ENCODE assay signal across 2 fruit fly cellular contexts in the genomic region with DNA sequence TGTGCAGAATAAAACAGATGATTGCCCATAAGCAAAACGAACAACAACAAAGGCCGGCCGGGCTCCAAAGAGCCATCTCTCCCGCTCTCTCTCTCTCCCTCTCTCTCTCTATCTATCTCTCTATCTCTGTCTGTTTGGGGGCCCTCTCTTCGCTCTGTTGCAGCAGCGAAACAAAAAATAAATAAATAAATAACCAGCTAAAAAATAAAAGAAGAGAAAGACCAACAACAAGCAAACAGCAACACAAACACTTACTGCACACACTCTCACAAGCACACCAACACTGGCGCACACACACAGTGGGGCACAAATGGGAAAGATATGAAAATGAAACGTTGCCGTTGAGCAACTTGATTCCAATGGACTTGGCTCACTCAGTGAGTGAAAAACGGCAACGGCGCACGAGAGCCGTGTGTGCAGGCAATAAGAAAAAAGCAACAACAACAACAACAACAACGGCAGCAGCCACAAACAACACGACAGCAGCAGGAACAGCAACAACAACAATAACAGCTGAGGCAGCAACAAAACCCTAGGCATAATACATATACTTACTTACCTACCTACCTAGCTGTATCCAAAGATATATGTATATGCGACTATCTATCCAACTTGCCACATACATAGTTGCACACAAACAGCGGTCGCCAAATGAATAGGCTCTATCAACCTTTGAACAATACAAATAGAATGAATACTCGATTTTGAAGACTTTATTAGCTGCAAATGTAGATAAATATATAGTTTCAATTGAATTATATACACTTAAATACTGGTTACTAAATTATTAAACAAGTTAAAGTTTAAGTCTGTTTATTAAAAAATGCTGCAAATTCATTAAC.
A peak's percentile ranks its signal among the peaks of the same experiment; 100 is the strongest.
TF ChIP-seq lines count a peak whose summit lies in the region.

No protein-coding gene starts in this region.

TF ChIP-seq in whole organism, embryonic, 481 proteins besides CTCF, POLR2A, EP300 and RAD21 (continued from another document and continues in another):
- TF ChIP-seq fu2 (GFP tag; optimal IDR thresholded peaks at IDR 0.05; lab: Kevin White, UChicago) (no peak), CG9215 (GFP tag; IDR thresholded peaks at IDR 0.05; lab: Robert Waterston, UW) (no peak), sr (GFP tag; IDR thresholded peaks at IDR 0.05; lab: Robert Waterston, UW) (no peak), CG10565 (GFP tag; optimal IDR thresholded peaks at IDR 0.05; lab: Kevin White, UChicago) (no peak), repo (GFP tag; optimal IDR thresholded peaks at IDR 0.05; lab: Kevin White, UChicago) (no peak), CG7372 (GFP tag; IDR thresholded peaks at IDR 0.05; lab: Robert Waterston, UW) (no peak), pum (GFP tag; optimal IDR thresholded peaks at IDR 0.05; lab: Kevin White, UChicago) (no peak), ssp (GFP tag; IDR thresholded peaks at IDR 0.05; lab: Robert Waterston, UW) (no peak), CG14050 (GFP tag; IDR thresholded peaks at IDR 0.05; lab: Robert Waterston, UW) (no peak), B-H1 (GFP tag; IDR thresholded peaks at IDR 0.05; lab: Robert Waterston, UW) (no peak), CoRest (tag; optimal IDR thresholded peaks at IDR 0.05; lab: Kevin White, UChicago) (no peak), nerfin-1 (tag; optimal IDR thresholded peaks at IDR 0.05; lab: Kevin White, UChicago) (peak; percentile 2), CG9437 (GFP tag; optimal IDR thresholded peaks at IDR 0.05; lab: Kevin White, UChicago) (no peak), CG10267 (tag; optimal IDR thresholded peaks at IDR 0.05; lab: Kevin White, UChicago) (no peak), crol (GFP tag; IDR thresholded peaks at IDR 0.05; lab: Robert Waterston, UW) (0 out of 2 replicates have a peak, but pooled peaks have one; percentile 35), CG4820 (GFP tag; optimal IDR thresholded peaks at IDR 0.05; lab: Kevin White, UChicago) (no peak), CG18476 (GFP tag; optimal IDR thresholded peaks at IDR 0.05; lab: Kevin White, UChicago) (no peak), Six4 (GFP tag; optimal IDR thresholded peaks at IDR 0.05; lab: Kevin White, UChicago) (no peak), Tbp (GFP tag; optimal IDR thresholded peaks at IDR 0.05; lab: Kevin White, UChicago) (no peak), Lim3 (GFP tag; IDR thresholded peaks at IDR 0.05; lab: Robert Waterston, UW) (no peak), dan (GFP tag; IDR thresholded peaks at IDR 0.05; lab: Robert Waterston, UW) (no peak), CG13287 (GFP tag; IDR thresholded peaks at IDR 0.05; lab: Robert Waterston, UW; ENCODE audit: partially characterized antibody) (peak; percentile 37; the same call in 1 of the 2 replicates), CG7928 (GFP tag; optimal IDR thresholded peaks at IDR 0.05; lab: Kevin White, UChicago) (no peak), p53 (GFP tag; optimal IDR thresholded peaks at IDR 0.05; lab: Kevin White, UChicago) (no peak), CG1832 (GFP tag; optimal IDR thresholded peaks at IDR 0.05; lab: Kevin White, UChicago) (peak; percentile 85), sd (tag; optimal IDR thresholded peaks at IDR 0.05; lab: Kevin White, UChicago) (peak; percentile 9), fd96Cb (tag; optimal IDR thresholded peaks at IDR 0.05; lab: Kevin White, UChicago) (peak; percentile 24), CG8290 (GFP tag; optimal IDR thresholded peaks at IDR 0.05; lab: Kevin White, UChicago) (peak; percentile 25), CG8290 (tag; optimal IDR thresholded peaks at IDR 0.05; lab: Kevin White, UChicago) (no peak), tap (tag; optimal IDR thresholded peaks at IDR 0.05; lab: Kevin White, UChicago) (no peak), CG9609 (GFP tag; optimal IDR thresholded peaks at IDR 0.05; lab: Kevin White, UChicago) (no peak), Hr78 (GFP tag; optimal IDR thresholded peaks at IDR 0.05; lab: Kevin White, UChicago) (peak in 1 of 2 experiments; percentile 7), CG15601 (tag; optimal IDR thresholded peaks at IDR 0.05; lab: Kevin White, UChicago) (no peak), prd (optimal IDR thresholded peaks at IDR 0.05; lab: Kevin White, UChicago) (no peak), prd (GFP tag; IDR thresholded peaks at IDR 0.05; lab: Robert Waterston, UW) (no peak), CG11247 (GFP tag; IDR thresholded peaks at IDR 0.05; lab: Robert Waterston, UW) (no peak), ftz-f1 (GFP tag; optimal IDR thresholded peaks at IDR 0.05; lab: Kevin White, UChicago) (no peak), az2 (GFP tag; optimal IDR thresholded peaks at IDR 0.05; lab: Kevin White, UChicago) (peak; percentile 8), wor (GFP tag; IDR thresholded peaks at IDR 0.05; lab: Robert Waterston, UW) (no peak), fd3F (GFP tag; optimal IDR thresholded peaks at IDR 0.05; lab: Kevin White, UChicago) (no peak), seq (GFP tag; IDR thresholded peaks at IDR 0.05; lab: Robert Waterston, UW) (no peak), CG11093 (GFP tag; IDR thresholded peaks at IDR 0.05; lab: Robert Waterston, UW) (no peak), CG30431 (GFP tag; optimal IDR thresholded peaks at IDR 0.05; lab: Kevin White, UChicago) (no peak), Med (GFP tag; lab: Kevin White, UChicago) (peak; percentile 84), zen (tag; optimal IDR thresholded peaks at IDR 0.05; lab: Kevin White, UChicago) (peak; percentile 30), CG4854 (GFP tag; optimal IDR thresholded peaks at IDR 0.05; lab: Kevin White, UChicago) (no peak), CG17328 (GFP tag; IDR thresholded peaks at IDR 0.05; lab: Robert Waterston, UW) (no peak; the same call in 1 of the 2 replicates), corto (GFP tag; optimal IDR thresholded peaks at IDR 0.05; lab: Kevin White, UChicago) (peak; percentile 87), ash1 (GFP tag; optimal IDR thresholded peaks at IDR 0.05; lab: Kevin White, UChicago) (peak; percentile 26), CG32532 (GFP tag; IDR thresholded peaks at IDR 0.05; lab: Robert Waterston, UW) (peak; percentile 35; the same call in 1 of the 2 replicates), CG13296 (GFP tag; optimal IDR thresholded peaks at IDR 0.05; lab: Kevin White, UChicago) (no peak), oc (tag; optimal IDR thresholded peaks at IDR 0.05; lab: Kevin White, UChicago) (peak; percentile 20), CG4707 (GFP tag; optimal IDR thresholded peaks at IDR 0.05; lab: Kevin White, UChicago) (peak; percentile 91), D19B (GFP tag; optimal IDR thresholded peaks at IDR 0.05; lab: Kevin White, UChicago) (no peak), CG11695 (GFP tag; IDR thresholded peaks at IDR 0.05; lab: Robert Waterston, UW) (no peak), Blimp-1 (GFP tag; optimal IDR thresholded peaks at IDR 0.05; lab: Kevin White, UChicago) (no peak), HmgZ (tag; optimal IDR thresholded peaks at IDR 0.05; lab: Kevin White, UChicago) (peak; percentile 17), disco-r (GFP tag; optimal IDR thresholded peaks at IDR 0.05; lab: Kevin White, UChicago) (no peak), maf-S (GFP tag; optimal IDR thresholded peaks at IDR 0.05; lab: Kevin White, UChicago) (no peak), Rx (GFP tag; IDR thresholded peaks at IDR 0.05; lab: Robert Waterston, UW) (no peak), CG18262 (tag; optimal IDR thresholded peaks at IDR 0.05; lab: Kevin White, UChicago) (no peak), vvl (GFP tag; IDR thresholded peaks at IDR 0.05; lab: Robert Waterston, UW) (peak; percentile 68), Hmr (GFP tag; optimal IDR thresholded peaks at IDR 0.05; lab: Kevin White, UChicago) (no peak)

TF ChIP-seq in whole organism, prepupa, 60 proteins besides CTCF, POLR2A, EP300 and RAD21 (continued from another document):
- TF ChIP-seq Hr38 (GFP tag; optimal IDR thresholded peaks at IDR 0.05; lab: Kevin White, UChicago) (peak; percentile 38), achi (GFP tag; optimal IDR thresholded peaks at IDR 0.05; lab: Kevin White, UChicago) (peak; percentile 92), CG6854 (GFP tag; optimal IDR thresholded peaks at IDR 0.05; lab: Kevin White, UChicago) (peak; percentile 99), Eip93F (GFP tag; optimal IDR thresholded peaks at IDR 0.05; lab: Kevin White, UChicago) (peak; percentile 93), fkh (GFP tag; optimal IDR thresholded peaks at IDR 0.05; lab: Kevin White, UChicago) (peak; percentile 89), salr (GFP tag; optimal IDR thresholded peaks at IDR 0.05; lab: Kevin White, UChicago) (peak; percentile 94 to 97), spab (GFP tag; optimal IDR thresholded peaks at IDR 0.05; lab: Kevin White, UChicago) (peak; percentile 99), CG8632 (GFP tag; optimal IDR thresholded peaks at IDR 0.05; lab: Kevin White, UChicago) (peak; percentile 93), CG7368 (GFP tag; optimal IDR thresholded peaks at IDR 0.05; lab: Kevin White, UChicago) (peak; percentile 92), CG6276 (GFP tag; optimal IDR thresholded peaks at IDR 0.05; lab: Kevin White, UChicago) (peak; percentile 100), CG11762 (GFP tag; optimal IDR thresholded peaks at IDR 0.05; lab: Kevin White, UChicago; ENCODE audit: insufficient read depth) (peak; percentile 82), fd59A (GFP tag; optimal IDR thresholded peaks at IDR 0.05; lab: Kevin White, UChicago) (peak; percentile 91), dsx (GFP tag; optimal IDR thresholded peaks at IDR 0.05; lab: Kevin White, UChicago; ENCODE audit: poor library complexity, severe bottlenecking) (peak; percentile 98), net (GFP tag; optimal IDR thresholded peaks at IDR 0.05; lab: Kevin White, UChicago) (peak; percentile 98)
